Worm (Caenorhabditis elegans) whole organism, late embryonic: ENCODE measurements around the gene scl-1.

Source experiments
- ceh-30 ChIP-seq: fragments of 150-350 bp; optimal IDR thresholded peaks from 2 replicates; lab custom pipeline; 2014; ENCODE audit warnings: missing biosample characterization, missing genetic modification characterization
- ceh-31 ChIP-seq: sonication (generic microtip); optimal IDR thresholded peaks from 2 replicates; lab custom pipeline; 2016; ENCODE audit warnings: missing genetic modification characterization, missing compliant biosample characterization
- ceh-6 ChIP-seq: fragments of 200-800 bp; sonication (Bioruptor generic); optimal IDR thresholded peaks from 2 replicates; lab custom pipeline; 2018; ENCODE audit warnings: mild to moderate bottlenecking, missing genetic modification characterization, missing compliant biosample characterization
- ceh-9 ChIP-seq: sonication (generic microtip); optimal IDR thresholded peaks from 2 replicates; lab custom pipeline; 2016; ENCODE audit warnings: mild to moderate bottlenecking, missing genetic modification characterization, inconsistent platforms, missing compliant biosample characterization
- gmeb-2 ChIP-seq: sonication (generic microtip); optimal IDR thresholded peaks from 2 replicates; lab custom pipeline; 2016; ENCODE audit warnings: missing genetic modification characterization, inconsistent platforms, missing compliant biosample characterization
- hlh-15 ChIP-seq: sonication (generic microtip); optimal IDR thresholded peaks from 2 replicates; lab custom pipeline; 2016; ENCODE audit warnings: missing genetic modification characterization, missing compliant biosample characterization
- hlh-30 ChIP-seq: sonication (generic microtip); optimal IDR thresholded peaks from 2 replicates; lab custom pipeline; 2017; ENCODE audit warnings: antibody characterized with exemption, missing genetic modification characterization, missing compliant biosample characterization; ENCODE audit not compliant: insufficient read depth
- lin-11 ChIP-seq: fragments of 200-800 bp; sonication (Bioruptor generic); optimal IDR thresholded peaks from 2 replicates; lab custom pipeline; 2018; ENCODE audit warnings: mild to moderate bottlenecking, missing genetic modification characterization, missing compliant biosample characterization
- nhr-11 ChIP-seq: fragments of 150-350 bp; optimal IDR thresholded peaks from 2 replicates; lab custom pipeline; 2014; ENCODE audit warnings: missing biosample characterization, missing genetic modification characterization
- npax-4 ChIP-seq: sonication (generic microtip); optimal IDR thresholded peaks from 2 replicates; lab custom pipeline; 2016; ENCODE audit warnings: missing genetic modification characterization, missing compliant biosample characterization
- pag-3 ChIP-seq: sonication (generic microtip); optimal IDR thresholded peaks from 2 replicates; lab custom pipeline; 2016; ENCODE audit warnings: missing compliant biosample characterization, missing genetic modification characterization, borderline replicate concordance
- sdc-2 ChIP-seq: sonication (generic microtip); optimal IDR thresholded peaks from 2 replicates; lab custom pipeline; 2016; ENCODE audit warnings: missing genotype, missing genetic modification characterization, missing compliant biosample characterization

- no peak for TF ChIP-seq ceh-9 (tag; lab: Kevin White, UChicago)
- no peak for TF ChIP-seq sdc-2 (tag; lab: Kevin White, UChicago)
- no peak for TF ChIP-seq hlh-30 (tag; lab: Kevin White, UChicago)
- no peak for TF ChIP-seq ceh-31 (tag; lab: Kevin White, UChicago)
- TF ChIP-seq lin-11 (tag; lab: Kevin White, UChicago) = no peak
- TF ChIP-seq gmeb-2 (tag; lab: Kevin White, UChicago) = no peak
- no peak for TF ChIP-seq hlh-15 (tag; lab: Kevin White, UChicago)
- no peak for TF ChIP-seq ceh-6 (GFP tag; lab: Kevin White, UChicago)
- no peak for TF ChIP-seq npax-4 (tag; lab: Kevin White, UChicago)
- TF ChIP-seq nhr-11 = no peak
- no peak for TF ChIP-seq ceh-30 (tag; lab: Kevin White, UChicago)
- TF ChIP-seq pag-3 (tag; lab: Kevin White, UChicago) = no peak
Measured at ce11 chrIV:13100415-13100814, 44.3 kb downstream of the scl-1 start, which contains the start of gene fask-1.
